Worm (Caenorhabditis elegans) whole organism, midembryonic: Measurements from ENCODE around the gene glo-1.

ENCODE experiments used
- T22C8.4 ChIP-seq: fragments of 200-800 bp; sonication (Bioruptor generic); IDR thresholded peaks from 2 replicates; pipeline ENCODE4 v1.3.6; 2022; ENCODE audit warnings: missing genetic modification characterization, missing compliant biosample characterization
- cog-1 ChIP-seq: sonication (generic microtip); optimal IDR thresholded peaks from 2 replicates; lab custom pipeline; 2016; ENCODE audit warnings: missing genetic modification characterization, missing compliant biosample characterization
- flt-1 ChIP-seq: fragments of 200-800 bp; sonication (Bioruptor generic); IDR thresholded peaks from 2 replicates; pipeline ENCODE4 v1.3.6; 2022; ENCODE audit warnings: missing genetic modification characterization, missing compliant biosample characterization
- klf-2 ChIP-seq: fragments of 200-800 bp; sonication (Bioruptor generic); conservative IDR thresholded peaks from 2 replicates; pipeline ENCODE4 v1.3.6; 2022; ENCODE audit warnings: missing genetic modification reagents, missing genetic modification characterization, missing compliant biosample characterization
- med-1 ChIP-seq: sonication (generic microtip); optimal IDR thresholded peaks from 2 replicates; lab custom pipeline; 2017; ENCODE audit warnings: missing genetic modification characterization, mild to moderate bottlenecking, missing compliant biosample characterization, antibody characterized with exemption, missing genetic modification reagents; ENCODE audit not compliant: insufficient read depth
- ref-1 ChIP-seq: fragments of 200-800 bp; sonication (Bioruptor generic); conservative IDR thresholded peaks from 2 replicates; pipeline ENCODE4 v1.3.6; 2022; ENCODE audit warnings: missing genetic modification reagents, missing genetic modification characterization, missing compliant biosample characterization
- tab-1 ChIP-seq: fragments of 200-800 bp; sonication (Bioruptor generic); IDR thresholded peaks from 2 replicates; pipeline ENCODE4 v1.3.6; 2022; ENCODE audit warnings: missing genetic modification characterization, missing compliant biosample characterization
- ztf-23 ChIP-seq: fragments of 200-800 bp; sonication (Bioruptor generic); IDR thresholded peaks from 2 replicates; pipeline ENCODE4 v1.3.6; 2022; ENCODE audit warnings: missing genetic modification reagents, missing genetic modification characterization, missing compliant biosample characterization
- ztf-29 ChIP-seq: fragments of 200-800 bp; sonication (Bioruptor generic); IDR thresholded peaks from 2 replicates; pipeline ENCODE4 v1.3.6; 2022; ENCODE audit warnings: missing genetic modification reagents, missing genetic modification characterization, missing compliant biosample characterization

DNA sequence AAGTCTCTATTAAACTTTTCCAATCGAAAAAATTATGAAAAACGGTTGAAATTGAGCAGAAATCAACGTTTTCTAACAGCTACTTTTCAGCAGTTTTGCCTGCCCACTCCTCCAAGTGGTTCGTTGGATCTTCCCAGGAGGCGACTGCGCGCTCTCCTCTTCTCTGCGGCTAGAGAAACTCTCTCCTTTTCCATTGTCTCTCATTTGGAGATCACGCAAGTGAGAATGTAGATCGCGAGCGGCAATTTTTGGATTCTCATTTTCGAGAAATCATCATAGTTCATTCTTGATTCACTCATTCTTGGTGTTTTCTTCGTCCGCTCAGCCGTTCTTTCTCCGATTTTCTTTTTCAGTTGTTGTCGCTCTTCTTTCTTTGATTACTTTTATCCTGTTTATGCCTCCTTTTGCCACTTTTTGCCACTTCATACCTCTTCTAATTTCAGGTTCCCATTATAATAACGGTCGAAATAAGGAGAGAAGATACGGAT lies 1.9 kb upstream of the glo-1 start, which contains the start of gene mrp-4:
- no peak for TF ChIP-seq tab-1
- no peak for TF ChIP-seq flt-1 (GFP tag; lab: Robert Waterston, UW)
- TF ChIP-seq ztf-23 = no peak
- no peak for TF ChIP-seq ztf-29 (GFP tag; lab: Robert Waterston, UW)
- TF ChIP-seq ref-1 = no peak
- no peak for TF ChIP-seq cog-1 (tag; lab: Kevin White, UChicago)
- no peak for TF ChIP-seq med-1
- TF ChIP-seq T22C8.4 (GFP tag; lab: Robert Waterston, UW) = no peak
- TF ChIP-seq klf-2 = no peak
